Worm (Caenorhabditis elegans) whole organism, late embryonic: ENCODE measurements around the gene ZK154.6.

Source experiments
- C38D4.7 ChIP-seq: fragments of 200-800 bp; sonication (Bioruptor generic); optimal IDR thresholded peaks from 2 replicates; lab custom pipeline; 2018; ENCODE audit warnings: mild to moderate bottlenecking, missing genetic modification characterization, moderate library complexity, missing compliant biosample characterization
- K09A11.1 ChIP-seq: sonication (generic microtip); optimal IDR thresholded peaks from 2 replicates; lab custom pipeline; 2017; ENCODE audit warnings: antibody characterized with exemption, mild to moderate bottlenecking, missing genetic modification characterization, missing compliant biosample characterization; ENCODE audit not compliant: insufficient read depth
- T23F11.4 ChIP-seq: fragments of 200-800 bp; sonication (Bioruptor generic); optimal IDR thresholded peaks from 2 replicates; lab custom pipeline; 2018; ENCODE audit warnings: mild to moderate bottlenecking, missing genetic modification characterization, missing compliant biosample characterization
- Y22D7AL.16 ChIP-seq: sonication (generic microtip); optimal IDR thresholded peaks from 2 replicates; lab custom pipeline; 2016; ENCODE audit warnings: missing genetic modification characterization, missing compliant biosample characterization
- ahr-1 ChIP-seq: sonication (generic microtip); optimal IDR thresholded peaks from 2 replicates; lab custom pipeline; 2016; ENCODE audit warnings: missing genetic modification characterization, missing compliant biosample characterization
- ama-1 ChIP-seq: fragments of 150-350 bp; optimal IDR thresholded peaks from 2 replicates; lab custom pipeline; 2014
- ceh-18 ChIP-seq: sonication (generic microtip); optimal IDR thresholded peaks from 2 replicates; lab custom pipeline; 2016; ENCODE audit warnings: missing genetic modification characterization, missing compliant biosample characterization
- ceh-19 ChIP-seq: fragments of 200-800 bp; sonication (Bioruptor generic); optimal IDR thresholded peaks from 2 replicates; lab custom pipeline; 2018; ENCODE audit warnings: mild to moderate bottlenecking, missing genetic modification characterization, missing compliant biosample characterization
- ceh-2 ChIP-seq: sonication (generic microtip); optimal IDR thresholded peaks from 2 replicates; lab custom pipeline; 2016; ENCODE audit warnings: missing genotype, missing genetic modification characterization, missing compliant biosample characterization
- ceh-31 ChIP-seq: sonication (generic microtip); optimal IDR thresholded peaks from 2 replicates; lab custom pipeline; 2016; ENCODE audit warnings: missing genetic modification characterization, missing compliant biosample characterization
- ceh-34 ChIP-seq: sonication (generic microtip); optimal IDR thresholded peaks from 2 replicates; lab custom pipeline; 2016; ENCODE audit warnings: mild to moderate bottlenecking, missing genetic modification characterization, missing compliant biosample characterization
- ceh-9 ChIP-seq: sonication (generic microtip); optimal IDR thresholded peaks from 2 replicates; lab custom pipeline; 2016; ENCODE audit warnings: mild to moderate bottlenecking, missing genetic modification characterization, inconsistent platforms, missing compliant biosample characterization
- che-1 ChIP-seq: sonication (generic microtip); optimal IDR thresholded peaks from 2 replicates; lab custom pipeline; 2016; ENCODE audit warnings: mild to moderate bottlenecking, missing genetic modification characterization, missing compliant biosample characterization
- dve-1 ChIP-seq: sonication (generic microtip); optimal IDR thresholded peaks from 2 replicates; lab custom pipeline; 2017; ENCODE audit warnings: antibody characterized with exemption, mild to moderate bottlenecking, missing genetic modification characterization, missing compliant biosample characterization
- elt-2 ChIP-seq: sonication (generic microtip); optimal IDR thresholded peaks from 2 replicates; lab custom pipeline; 2016; ENCODE audit warnings: missing genetic modification reagents, missing genetic modification characterization, missing compliant biosample characterization
- elt-4 ChIP-seq: sonication (generic microtip); optimal IDR thresholded peaks from 2 replicates; lab custom pipeline; 2016; ENCODE audit warnings: missing genetic modification characterization, missing compliant biosample characterization
- ets-4 ChIP-seq: sonication (generic microtip); optimal IDR thresholded peaks from 2 replicates; lab custom pipeline; 2016; ENCODE audit warnings: missing genetic modification characterization, missing compliant biosample characterization
- eyg-1 ChIP-seq: sonication (generic microtip); optimal IDR thresholded peaks from 2 replicates; lab custom pipeline; 2016; ENCODE audit warnings: missing genotype, missing genetic modification characterization, missing compliant biosample characterization
- fkh-10 ChIP-seq: fragments of 150-350 bp; optimal IDR thresholded peaks from 2 replicates; lab custom pipeline; 2014; ENCODE audit warnings: missing biosample characterization, missing genetic modification reagents, missing genetic modification characterization
- gmeb-2 ChIP-seq: sonication (generic microtip); optimal IDR thresholded peaks from 2 replicates; lab custom pipeline; 2016; ENCODE audit warnings: missing genetic modification characterization, inconsistent platforms, missing compliant biosample characterization
- hlh-13 ChIP-seq: fragments of 200-800 bp; sonication (Bioruptor generic); optimal IDR thresholded peaks from 2 replicates; lab custom pipeline; 2018; ENCODE audit warnings: mild to moderate bottlenecking, missing genetic modification characterization, missing compliant biosample characterization
- hlh-6 ChIP-seq: sonication (generic microtip); optimal IDR thresholded peaks from 2 replicates; lab custom pipeline; 2016; ENCODE audit warnings: missing genotype, missing genetic modification characterization, missing compliant biosample characterization
- hlh-8 ChIP-seq: sonication (generic microtip); optimal IDR thresholded peaks from 2 replicates; lab custom pipeline; 2016; ENCODE audit warnings: missing genotype, missing genetic modification characterization, missing compliant biosample characterization
- lim-6 ChIP-seq: sonication (generic microtip); optimal IDR thresholded peaks from 2 replicates; lab custom pipeline; 2016; ENCODE audit warnings: missing genetic modification characterization, missing compliant biosample characterization
- nfya-1 ChIP-seq: sonication (generic microtip); optimal IDR thresholded peaks from 2 replicates; lab custom pipeline; 2017; ENCODE audit warnings: missing genetic modification characterization, mild to moderate bottlenecking, missing compliant biosample characterization, antibody characterized with exemption, moderate library complexity
- nhr-232 ChIP-seq: sonication (generic microtip); optimal IDR thresholded peaks from 2 replicates; lab custom pipeline; 2016; ENCODE audit warnings: missing genetic modification characterization, missing compliant biosample characterization
- npax-4 ChIP-seq: sonication (generic microtip); optimal IDR thresholded peaks from 2 replicates; lab custom pipeline; 2016; ENCODE audit warnings: missing genetic modification characterization, missing compliant biosample characterization
- odd-2 ChIP-seq: sonication (generic microtip); optimal IDR thresholded peaks from 2 replicates; lab custom pipeline; 2017; ENCODE audit warnings: antibody characterized with exemption, mild to moderate bottlenecking, missing genetic modification characterization, missing compliant biosample characterization
- pat-9 ChIP-seq: fragments of 200-800 bp; sonication (Bioruptor generic); optimal IDR thresholded peaks from 2 replicates; lab custom pipeline; 2018; ENCODE audit warnings: mild to moderate bottlenecking, missing genetic modification characterization, moderate library complexity, missing compliant biosample characterization
- pha-4 ChIP-seq: fragments of 150-350 bp; optimal IDR thresholded peaks from 2 replicates; lab custom pipeline; 2018; ENCODE audit warnings: missing biosample characterization, missing genetic modification reagents, missing genetic modification characterization
- pqm-1 ChIP-seq: sonication (generic microtip); optimal IDR thresholded peaks from 2 replicates; lab custom pipeline; 2016; ENCODE audit warnings: missing genetic modification characterization, missing compliant biosample characterization
- rnt-1 ChIP-seq: sonication (generic microtip); optimal IDR thresholded peaks from 2 replicates; lab custom pipeline; 2016; ENCODE audit warnings: missing genetic modification characterization, missing compliant biosample characterization
- sox-2 ChIP-seq: fragments of 200-800 bp; sonication (Bioruptor generic); IDR thresholded peaks from 2 replicates; pipeline ENCODE4 v1.3.6; 2022; ENCODE audit warnings: missing genetic modification reagents, missing genetic modification characterization, missing compliant biosample characterization
- sox-4 ChIP-seq: sonication (generic microtip); optimal IDR thresholded peaks from 2 replicates; lab custom pipeline; 2017; ENCODE audit warnings: mild to moderate bottlenecking, missing genetic modification characterization, inconsistent platforms, missing compliant biosample characterization
- syd-9 ChIP-seq: sonication (generic microtip); optimal IDR thresholded peaks from 2 replicates; lab custom pipeline; 2016; ENCODE audit warnings: mild to moderate bottlenecking, missing genetic modification characterization, moderate library complexity, missing compliant biosample characterization
- tbx-2 ChIP-seq: sonication (generic microtip); optimal IDR thresholded peaks from 2 replicates; lab custom pipeline; 2016; ENCODE audit warnings: missing genetic modification characterization, missing compliant biosample characterization
- unc-3 ChIP-seq, 2 experiments: fragments of 200-800 bp in 1 of 2; sonication (Bioruptor generic) in 1 of 2; sonication (generic microtip) in 1 of 2; conservative IDR thresholded peaks in 1 of 2; optimal IDR thresholded peaks in 1 of 2; 2 replicates each; pipeline versions ENCODE4 v1.3.6 to Lab custom; 2016 to 2022; ENCODE audit warnings: missing compliant biosample characterization in 2 of 2, missing genetic modification characterization in 2 of 2, missing genetic modification reagents in 1 of 2
- unc-42 ChIP-seq: sonication (generic microtip); optimal IDR thresholded peaks from 2 replicates; lab custom pipeline; 2016; ENCODE audit warnings: missing genotype, missing genetic modification characterization, missing compliant biosample characterization
- zip-5 ChIP-seq: sonication (generic microtip); optimal IDR thresholded peaks from 2 replicates; lab custom pipeline; 2016; ENCODE audit warnings: missing genetic modification characterization, missing compliant biosample characterization
- ztf-16 ChIP-seq: sonication (generic microtip); optimal IDR thresholded peaks from 2 replicates; lab custom pipeline; 2017; ENCODE audit warnings: missing genetic modification characterization, missing compliant biosample characterization

Gene ZK154.6

ce11 chrX:7834117-7834516, 40.8 kb upstream of the ZK154.6 start, which contains the start of gene sul-3:
TSS of gene sul-3 (minus strand) at chrX:7834217.
- no peak for TF ChIP-seq sox-4
- TF ChIP-seq npax-4 (tag; lab: Kevin White, UChicago): no peak
- no peak for TF ChIP-seq zip-5 (tag; lab: Kevin White, UChicago)
- no peak for TF ChIP-seq nfya-1
- no peak for TF ChIP-seq elt-4 (tag; lab: Kevin White, UChicago)
- TF ChIP-seq pqm-1 (tag; lab: Kevin White, UChicago): no peak
- TF ChIP-seq Y22D7AL.16 (tag; lab: Kevin White, UChicago): no peak
- no peak for TF ChIP-seq ets-4 (tag; lab: Kevin White, UChicago)
- no peak for TF ChIP-seq ztf-16
- no peak for TF ChIP-seq ceh-19 (GFP tag; lab: Kevin White, UChicago)
- no peak for TF ChIP-seq ceh-9
- TF ChIP-seq che-1 (tag; lab: Kevin White, UChicago): no peak
- TF ChIP-seq T23F11.4 (GFP tag; lab: Kevin White, UChicago): no peak
- no peak for TF ChIP-seq C38D4.7 (GFP tag; lab: Kevin White, UChicago)
- no peak for TF ChIP-seq tbx-2 (tag; lab: Kevin White, UChicago)
- TF ChIP-seq rnt-1: no peak
- TF ChIP-seq, all 69 proteins: peak for 0

ce11 chrX:7827989-7828388, 34.6 kb upstream of the ZK154.6 start:
- TF ChIP-seq Y22D7AL.16 (tag; lab: Kevin White, UChicago) (no peak), syd-9 (no peak), lim-6 (tag; lab: Kevin White, UChicago) (no peak), gmeb-2 (tag; lab: Kevin White, UChicago) (no peak), ceh-2 (tag; lab: Kevin White, UChicago) (no peak), pat-9 (no peak), unc-42 (no peak), che-1 (tag; lab: Kevin White, UChicago) (no peak), hlh-13 (GFP tag; lab: Kevin White, UChicago) (no peak), fkh-10 (GFP tag; lab: Kevin White, UChicago) (no peak), K09A11.1 (no peak), ztf-16 (no peak), ahr-1 (tag; lab: Kevin White, UChicago) (no peak), nhr-232 (tag; lab: Kevin White, UChicago) (no peak), ceh-9 (no peak)

- TF ChIP-seq unc-42: no peak
- no peak for TF ChIP-seq pha-4 (tag; lab: Kevin White, UChicago)
- no peak for TF ChIP-seq ceh-19 (GFP tag; lab: Kevin White, UChicago)
- TF ChIP-seq sox-4: no peak
- TF ChIP-seq ahr-1 (tag; lab: Kevin White, UChicago): no peak
- TF ChIP-seq Y22D7AL.16 (tag; lab: Kevin White, UChicago): no peak
- TF ChIP-seq hlh-8 (tag; lab: Kevin White, UChicago): no peak
- TF ChIP-seq dve-1 (tag; lab: Kevin White, UChicago): no peak
- TF ChIP-seq ceh-18: no peak
- no peak for TF ChIP-seq odd-2 (tag; lab: Kevin White, UChicago)
- no peak for TF ChIP-seq sox-2
- no peak for TF ChIP-seq elt-4 (tag; lab: Kevin White, UChicago)
- no peak for TF ChIP-seq eyg-1 (tag; lab: Kevin White, UChicago)
- TF ChIP-seq hlh-13 (GFP tag; lab: Kevin White, UChicago): no peak
- TF ChIP-seq ceh-9: no peak
- no peak for TF ChIP-seq pat-9
- TF ChIP-seq unc-3 (GFP tag; conservative IDR thresholded peaks at IDR 0.05; lab: Robert Waterston, UW): no peak
- no peak for TF ChIP-seq unc-3 (tag; optimal IDR thresholded peaks at IDR 0.05; lab: Kevin White, UChicago)
These were observed 33.4 kb upstream of the ZK154.6 start for ce11 chrX:7826590-7827260.

ce11 chrX:7825707-7826106, 32.3 kb upstream of the ZK154.6 start:
- no peak for TF ChIP-seq ceh-31 (tag; lab: Kevin White, UChicago)
- TF ChIP-seq nfya-1: peak; percentile 66
- TF ChIP-seq ama-1 (lab: Kevin White, UChicago): peak; percentile 63
- TF ChIP-seq rnt-1: peak; percentile 18
- TF ChIP-seq hlh-6 (tag; lab: Kevin White, UChicago): no peak
- peak; percentile 46 for TF ChIP-seq ceh-34 (tag; lab: Kevin White, UChicago)
- TF ChIP-seq tbx-2 (tag; lab: Kevin White, UChicago): peak; percentile 21
- TF ChIP-seq dve-1 (tag; lab: Kevin White, UChicago): peak; percentile 24
- peak; percentile 44 for TF ChIP-seq elt-2
